Fruit fly (Drosophila melanogaster) whole organism, adult: ENCODE data around the gene CG14401.

ENCODE experiments used
- CG1620 ChIP-seq: fragments of 200-800 bp; sonication (Bioruptor generic); optimal IDR thresholded peaks from 2 replicates; lab custom pipeline; 2016; ENCODE audit warnings: missing biosample characterization, missing genetic modification characterization
- CG7101 ChIP-seq: fragments of 200-800 bp; sonication (Bioruptor generic); optimal IDR thresholded peaks from 2 replicates; lab custom pipeline; 2018; ENCODE audit warnings: missing biosample characterization, mild to moderate bottlenecking, missing genetic modification characterization, moderate library complexity
- bab1 ChIP-seq: fragments of 200-800 bp; sonication (Bioruptor generic); optimal IDR thresholded peaks from 3 replicates; lab custom pipeline; 2019; ENCODE audit warnings: missing biosample characterization, mild to moderate bottlenecking, missing genetic modification characterization, moderate library complexity
- kay ChIP-seq: fragments of 200-800 bp; sonication (Bioruptor generic); peaks from one replicate; lab custom pipeline; 2016; ENCODE audit warnings: missing biosample characterization, missing genetic modification characterization, borderline replicate concordance
- ovo ChIP-seq: fragments of 200-800 bp; sonication (Bioruptor generic); optimal IDR thresholded peaks from 2 replicates; lab custom pipeline; 2016; ENCODE audit warnings: missing biosample characterization, missing genetic modification characterization
- pad ChIP-seq: fragments of 200-800 bp; sonication (Bioruptor generic); optimal IDR thresholded peaks from 3 replicates; lab custom pipeline; 2017; ENCODE audit warnings: missing biosample characterization, missing genetic modification characterization, mild to moderate bottlenecking, moderate library complexity, missing genetic modification reagents
- toe ChIP-seq: fragments of 200-800 bp; sonication (Bioruptor generic); optimal IDR thresholded peaks from 2 replicates; lab custom pipeline; 2016; ENCODE audit warnings: missing biosample characterization, missing genetic modification characterization

DNA sequence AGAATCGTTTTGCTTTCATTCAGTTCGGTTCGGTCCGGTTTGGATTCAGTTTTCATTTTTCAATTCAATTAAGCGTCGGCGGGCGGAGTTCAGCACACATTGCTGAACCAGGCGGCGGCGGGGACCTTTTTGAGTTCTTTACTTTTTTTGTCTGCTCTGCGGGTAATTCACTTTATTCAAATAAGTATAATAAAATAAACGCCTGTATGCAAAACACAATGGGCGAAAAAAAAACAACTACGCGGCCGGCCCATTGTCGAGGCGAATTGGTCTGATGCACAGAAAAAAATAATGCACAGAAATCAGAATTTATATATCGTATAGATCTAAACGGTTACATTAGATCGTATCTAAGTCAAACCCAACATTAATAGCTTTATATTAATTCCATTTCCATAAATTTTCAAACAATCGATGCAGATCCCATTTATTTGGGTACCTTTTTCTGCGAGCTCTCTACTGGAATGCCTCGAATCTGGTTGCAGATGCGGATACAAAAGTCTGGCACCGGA is 43.2 kb downstream of the CG14401 start:
- TF ChIP-seq ovo (GFP tag; lab: Kevin White, UChicago) (no peak), kay (no peak), toe (GFP tag; lab: Kevin White, UChicago) (no peak), CG7101 (tag; lab: Kevin White, UChicago) (no peak), CG1620 (GFP tag; lab: Kevin White, UChicago) (no peak), pad (GFP tag; lab: Kevin White, UChicago) (no peak), bab1 (GFP tag; lab: Kevin White, UChicago) (no peak)
